Worm (Caenorhabditis elegans) whole organism, midembryonic: ENCODE data around the gene Y53G8AR.9.

Experiments used
- med-1 ChIP-seq: sonication (generic microtip); optimal IDR thresholded peaks from 2 replicates; lab custom pipeline; 2017; ENCODE audit warnings: missing genetic modification characterization, mild to moderate bottlenecking, missing compliant biosample characterization, antibody characterized with exemption, missing genetic modification reagents; ENCODE audit not compliant: insufficient read depth
- ztf-23 ChIP-seq: fragments of 200-800 bp; sonication (Bioruptor generic); IDR thresholded peaks from 2 replicates; pipeline ENCODE4 v1.3.6; 2022; ENCODE audit warnings: missing genetic modification reagents, missing genetic modification characterization, missing compliant biosample characterization

- TF ChIP-seq med-1 (GFP tag; lab: Kevin White, UChicago) (no peak), ztf-23 (GFP tag; lab: Robert Waterston, UW) (no peak)
Measured at ce11 chrIII:3306322-3306721, 14.7 kb downstream of the Y53G8AR.9 start.
